Worm (Caenorhabditis elegans) whole organism, mixed stage, embryonic: ENCODE measurements around the gene Y4C6B.2.

ENCODE experiments used
- ces-1 ChIP-seq: fragments of 150-350 bp; optimal IDR thresholded peaks from 2 replicates; lab custom pipeline; 2014; ENCODE audit warnings: missing biosample characterization, missing genetic modification reagents, missing genetic modification characterization
- cnd-1 ChIP-seq: fragments of 200-800 bp; sonication (Bioruptor generic); optimal IDR thresholded peaks from 2 replicates; lab custom pipeline; 2018; ENCODE audit warnings: mild to moderate bottlenecking, missing genetic modification characterization, missing compliant biosample characterization
- lin-32 ChIP-seq: fragments of 200-800 bp; sonication (Bioruptor generic); optimal IDR thresholded peaks from 2 replicates; lab custom pipeline; 2018; ENCODE audit warnings: mild to moderate bottlenecking, missing genetic modification characterization, missing compliant biosample characterization
- lsy-2 ChIP-seq: fragments of 150-350 bp; optimal IDR thresholded peaks from 2 replicates; lab custom pipeline; 2014; ENCODE audit warnings: missing biosample characterization, missing genetic modification characterization
- nhr-28 ChIP-seq: fragments of 150-350 bp; optimal IDR thresholded peaks from 2 replicates; lab custom pipeline; 2014; ENCODE audit warnings: missing biosample characterization, missing genetic modification characterization
- snpc-4 ChIP-seq: fragments of 150-350 bp; optimal IDR thresholded peaks from 2 replicates; lab custom pipeline; 2014; ENCODE audit warnings: missing biosample characterization, missing genetic modification characterization
- unc-39 ChIP-seq: fragments of 150-350 bp; optimal IDR thresholded peaks from 2 replicates; lab custom pipeline; 2014; ENCODE audit warnings: missing biosample characterization, missing genetic modification characterization
- unc-62 ChIP-seq: fragments of 150-350 bp; optimal IDR thresholded peaks from 2 replicates; lab custom pipeline; 2014; ENCODE audit warnings: missing biosample characterization, missing genetic modification reagents, missing genetic modification characterization
- zip-8 ChIP-seq: fragments of 150-350 bp; optimal IDR thresholded peaks from 2 replicates; lab custom pipeline; 2014; ENCODE audit warnings: missing biosample characterization, missing genetic modification characterization
- ztf-11 ChIP-seq: fragments of 150-350 bp; optimal IDR thresholded peaks from 2 replicates; lab custom pipeline; 2014; ENCODE audit warnings: missing biosample characterization, missing genetic modification characterization

ce11 chrIV:5297436-5298012 lies 41.9 kb upstream of the Y4C6B.2 start, which contains the start of the genes ZK354.6 and msp-113:
- TF ChIP-seq zip-8 (tag; lab: Kevin White, UChicago) (no peak), snpc-4 (tag; lab: Kevin White, UChicago) (no peak), unc-39 (tag; lab: Kevin White, UChicago) (no peak), cnd-1 (tag; lab: Kevin White, UChicago) (no peak), nhr-28 (no peak), ztf-11 (tag; lab: Kevin White, UChicago) (no peak), lsy-2 (tag; lab: Kevin White, UChicago) (no peak), unc-62 (GFP tag; lab: Kevin White, UChicago) (no peak), ces-1 (GFP tag; lab: Kevin White, UChicago) (no peak), lin-32 (GFP tag; lab: Kevin White, UChicago) (no peak)
